Worm (Caenorhabditis elegans) whole organism, young adult: ENCODE data around the gene srw-69.

ENCODE experiments used
- F39B2.1 ChIP-seq: fragments of 200-800 bp; sonication (Bioruptor generic); IDR thresholded peaks from 2 replicates; pipeline ENCODE4 v1.3.6; 2022; ENCODE audit warnings: missing genetic modification reagents, missing genetic modification characterization, missing compliant biosample characterization
- Y79H2A.3 ChIP-seq: fragments of 200-800 bp; sonication (Bioruptor generic); conservative IDR thresholded peaks from 2 replicates; pipeline ENCODE4 v1.3.6; 2022; ENCODE audit warnings: missing genetic modification reagents, missing genetic modification characterization, missing compliant biosample characterization
- ama-1 ChIP-seq, 3 experiments: fragments of 150-350 bp in 1 of 3; sonication (generic microtip) in 2 of 3; optimal IDR thresholded peaks; 2 replicates each; lab custom pipeline; 2014 to 2018; ENCODE audit warnings: missing biosample characterization in 2 of 3, missing genetic modification characterization in 2 of 3, missing genetic modification reagents in 2 of 3
- ccch-3 ChIP-seq: fragments of 200-800 bp; sonication (Bioruptor generic); optimal IDR thresholded peaks from 2 replicates; lab custom pipeline; 2018; ENCODE audit warnings: mild to moderate bottlenecking, missing genetic modification characterization, missing compliant biosample characterization
- dpff-1 ChIP-seq: sonication (generic microtip); optimal IDR thresholded peaks from 2 replicates; lab custom pipeline; 2017; ENCODE audit warnings: mild to moderate bottlenecking, missing genetic modification characterization, missing compliant biosample characterization
- dpl-1 ChIP-seq: fragments of 150-350 bp; optimal IDR thresholded peaks from 2 replicates; lab custom pipeline; 2014; ENCODE audit warnings: missing biosample characterization, missing genetic modification reagents, missing genetic modification characterization
- fkh-3 ChIP-seq: sonication (generic microtip); optimal IDR thresholded peaks from 2 replicates; lab custom pipeline; 2016; ENCODE audit warnings: mild to moderate bottlenecking, missing genetic modification characterization, missing compliant biosample characterization
- lin-40 ChIP-seq: sonication (generic microtip); optimal IDR thresholded peaks from 2 replicates; lab custom pipeline; 2016; ENCODE audit warnings: missing genetic modification characterization, mild to moderate bottlenecking, missing compliant biosample characterization, missing genotype, missing genetic modification reagents
- mes-4 ChIP-seq: sonication (generic microtip); optimal IDR thresholded peaks from 2 replicates; lab custom pipeline; 2016; ENCODE audit warnings: missing genotype, missing genetic modification characterization, missing compliant biosample characterization
- pha-4 ChIP-seq: fragments of 150-350 bp; sonication (generic microtip); optimal IDR thresholded peaks from 2 replicates; lab custom pipeline; 2014; ENCODE audit warnings: missing biosample characterization, missing genetic modification reagents, missing genetic modification characterization
- rec-8 ChIP-seq, 2 experiments: sonication (generic microtip); optimal IDR thresholded peaks; 2 replicates each; lab custom pipeline; 2016; ENCODE audit warnings: mild to moderate bottlenecking in 2 of 2, missing genetic modification characterization in 2 of 2, missing genetic modification reagents in 2 of 2, missing genotype in 2 of 2, missing biosample characterization in 1 of 2, missing compliant biosample characterization in 1 of 2, moderate library complexity in 1 of 2
- sdz-38 ChIP-seq: sonication (generic microtip); optimal IDR thresholded peaks from 2 replicates; lab custom pipeline; 2016; ENCODE audit warnings: missing genotype, missing genetic modification characterization, missing compliant biosample characterization
- sea-2 ChIP-seq: fragments of 200-800 bp; sonication (Bioruptor generic); IDR thresholded peaks from 2 replicates; pipeline ENCODE4 v1.3.6; 2022; ENCODE audit warnings: missing genetic modification characterization, missing compliant biosample characterization
- unc-62 ChIP-seq: fragments of 150-350 bp; optimal IDR thresholded peaks from 2 replicates; lab custom pipeline; 2014; ENCODE audit warnings: missing biosample characterization, missing genetic modification reagents, missing genetic modification characterization

ce11 chrV:7391933-7392332 is 36.8 kb downstream of the srw-69 start, which contains the start of gene fbxa-105:
- TF ChIP-seq Y79H2A.3 (GFP tag; lab: Robert Waterston, UW) (no peak), dpff-1 (no peak), mes-4 (tag; lab: Kevin White, UChicago) (no peak), sdz-38 (tag; lab: Kevin White, UChicago) (no peak), lin-40 (no peak), fkh-3 (tag; lab: Kevin White, UChicago) (no peak), unc-62 (GFP tag; lab: Kevin White, UChicago) (no peak), pha-4 (no peak), ama-1 (optimal IDR thresholded peaks at IDR 0.05; lab: Kevin White, UChicago) (no peak), ama-1 (GFP tag; optimal IDR thresholded peaks at IDR 0.05; lab: Kevin White, UChicago) (no peak), ccch-3 (GFP tag; lab: Kevin White, UChicago) (no peak), rec-8 (tag; optimal IDR thresholded peaks at IDR 0.05; lab: Kevin White, UChicago) (no peak), F39B2.1 (GFP tag; lab: Robert Waterston, UW) (no peak), sea-2 (no peak), dpl-1 (GFP tag; lab: Kevin White, UChicago) (no peak)
